Fruit fly (Drosophila melanogaster) whole organism, wandering third instar larva: Measurements from ENCODE around the gene CG5435.

ENCODE experiments used
- Abd-B ChIP-seq: fragments of >200 bp; optimal IDR thresholded peaks from 2 replicates; lab custom pipeline; 2017; ENCODE audit warnings: missing biosample characterization, missing genetic modification characterization
- CG32264 ChIP-seq: fragments of 200-800 bp; sonication (Bioruptor generic); optimal IDR thresholded peaks from 2 replicates; lab custom pipeline; 2016; ENCODE audit warnings: missing biosample characterization, missing genetic modification characterization
- CG9705 ChIP-seq: fragments of 200-800 bp; sonication (Bioruptor generic); optimal IDR thresholded peaks from 2 replicates; lab custom pipeline; 2018; ENCODE audit warnings: missing biosample characterization, mild to moderate bottlenecking, missing genetic modification characterization
- CrebA ChIP-seq: fragments of 200-800 bp; sonication (Bioruptor generic); optimal IDR thresholded peaks from 2 replicates; lab custom pipeline; 2016; ENCODE audit warnings: missing biosample characterization, mild to moderate bottlenecking, missing genetic modification characterization, borderline replicate concordance
- Dfd ChIP-seq: fragments of >200 bp; optimal IDR thresholded peaks from 2 replicates; lab custom pipeline; 2017; ENCODE audit warnings: missing biosample characterization, missing genetic modification characterization
- Dif ChIP-seq: fragments of 200-275, 200-300 bp; sonication (Bioruptor generic); optimal IDR thresholded peaks from 2 replicates; lab custom pipeline; 2018; ENCODE audit warnings: missing biosample characterization, missing genetic modification characterization; ENCODE audit not compliant: partially characterized antibody
- GATAd ChIP-seq: sonication (Bioruptor generic); optimal IDR thresholded peaks from 2 replicates; lab custom pipeline; 2016; ENCODE audit warnings: missing biosample characterization, missing genetic modification characterization
- HLH106 ChIP-seq: fragments of 200-800 bp; optimal IDR thresholded peaks from 3 replicates; lab custom pipeline; 2019; ENCODE audit warnings: missing biosample characterization, mild to moderate bottlenecking, missing genetic modification characterization, moderate library complexity
- Hnf4 ChIP-seq: fragments of 200-800 bp; sonication (Bioruptor generic); optimal IDR thresholded peaks from 2 replicates; lab custom pipeline; 2016; ENCODE audit warnings: missing biosample characterization, mild to moderate bottlenecking, missing genetic modification characterization
- Hr78 ChIP-seq: fragments of >200 bp; optimal IDR thresholded peaks from 2 replicates; lab custom pipeline; 2017; ENCODE audit warnings: missing biosample characterization, missing genetic modification characterization
- Hr83 ChIP-seq: fragments of 200-300 bp; sonication (Bioruptor generic); optimal IDR thresholded peaks from 2 replicates; lab custom pipeline; 2016; ENCODE audit warnings: missing biosample characterization, mild to moderate bottlenecking, missing genetic modification characterization, moderate library complexity; ENCODE audit not compliant: poor library complexity, severe bottlenecking
- Jra ChIP-seq: sonication (Bioruptor generic); optimal IDR thresholded peaks from 2 replicates; lab custom pipeline; 2016; ENCODE audit warnings: missing biosample characterization, missing genetic modification characterization
- Mio ChIP-seq: sonication (Bioruptor generic); optimal IDR thresholded peaks from 2 replicates; lab custom pipeline; 2016; ENCODE audit warnings: missing biosample characterization, missing genetic modification characterization
- Myc ChIP-seq: fragments of >200 bp; optimal IDR thresholded peaks from 2 replicates; lab custom pipeline; 2017
- N ChIP-seq: fragments of >200 bp; optimal IDR thresholded peaks from 2 replicates; lab custom pipeline; 2018; ENCODE audit warnings: missing biosample characterization, missing external identifiers, missing genetic modification characterization
- OdsH ChIP-seq: fragments of 200-800 bp; sonication (Bioruptor generic); optimal IDR thresholded peaks from 2 replicates; lab custom pipeline; 2016; ENCODE audit warnings: missing biosample characterization, mild to moderate bottlenecking, missing genetic modification characterization
- Rel ChIP-seq, 2 experiments: fragments of 200-800 bp; sonication (Bioruptor generic) in 1 of 2; optimal IDR thresholded peaks; 2 replicates in 1 of 2; 3 replicates in 1 of 2; lab custom pipeline; 2016 to 2019; ENCODE audit warnings: mild to moderate bottlenecking in 2 of 2, missing biosample characterization in 2 of 2, missing genetic modification characterization in 2 of 2, moderate library complexity in 1 of 2
- Sp1 ChIP-seq: fragments of 200-800 bp; sonication (Bioruptor generic); optimal IDR thresholded peaks from 3 replicates; lab custom pipeline; 2019; ENCODE audit warnings: missing biosample characterization, mild to moderate bottlenecking, missing genetic modification characterization, moderate library complexity
- Vsx2 ChIP-seq: fragments of 200-300, 225-300 bp; sonication (Bioruptor generic); optimal IDR thresholded peaks from 2 replicates; lab custom pipeline; 2018; ENCODE audit warnings: missing biosample characterization, missing genetic modification characterization; ENCODE audit not compliant: partially characterized antibody
- br ChIP-seq: fragments of 200-800 bp; sonication (Bioruptor generic); optimal IDR thresholded peaks from 2 replicates; lab custom pipeline; 2016; ENCODE audit warnings: missing biosample characterization, missing genetic modification characterization
- brk ChIP-seq: fragments of 200-800 bp; sonication (Bioruptor generic); optimal IDR thresholded peaks from 2 replicates; lab custom pipeline; 2016; ENCODE audit warnings: missing biosample characterization, mild to moderate bottlenecking, missing genetic modification characterization
- dl ChIP-seq, 2 experiments: fragments of 175-275, 200-275 bp in 1 of 2; fragments of 200-275 bp in 1 of 2; sonication (Bioruptor generic); optimal IDR thresholded peaks; lab custom pipeline; 2018; ENCODE audit warnings: mild to moderate bottlenecking in 2 of 2, missing biosample characterization in 2 of 2, missing genetic modification characterization in 2 of 2, moderate library complexity in 2 of 2; ENCODE audit not compliant: partially characterized antibody in 2 of 2, insufficient read depth in 1 of 2
- dmrt93B ChIP-seq: fragments of 200-800 bp; sonication (Bioruptor generic); optimal IDR thresholded peaks from 2 replicates; lab custom pipeline; 2018; ENCODE audit warnings: missing biosample characterization, mild to moderate bottlenecking, missing genetic modification characterization
- ey ChIP-seq: fragments of 200-800 bp; sonication (Bioruptor generic); optimal IDR thresholded peaks from 2 replicates; lab custom pipeline; 2016; ENCODE audit warnings: missing biosample characterization, missing genetic modification characterization
- foxo ChIP-seq, 2 experiments: fragments of 200-800 bp; sonication (Bioruptor generic); optimal IDR thresholded peaks; 2 replicates in 1 of 2; 3 replicates in 1 of 2; lab custom pipeline; 2016 to 2017; ENCODE audit warnings: missing biosample characterization in 2 of 2, missing genetic modification characterization in 2 of 2
- fru ChIP-seq: fragments of 200-800 bp; sonication (Bioruptor generic); optimal IDR thresholded peaks from 3 replicates; lab custom pipeline; 2016; ENCODE audit warnings: missing biosample characterization, mild to moderate bottlenecking, missing genetic modification characterization
- h ChIP-seq: fragments of 200-800 bp; sonication (Bioruptor generic); optimal IDR thresholded peaks from 3 replicates; lab custom pipeline; 2016; ENCODE audit warnings: missing biosample characterization, mild to moderate bottlenecking, missing genetic modification characterization
- jim ChIP-seq: fragments of 175-275, 200-325 bp; sonication (Bioruptor generic); optimal IDR thresholded peaks from 2 replicates; lab custom pipeline; 2016; ENCODE audit warnings: missing biosample characterization, mild to moderate bottlenecking, missing genetic modification characterization
- lola ChIP-seq: fragments of >200 bp; optimal IDR thresholded peaks from 2 replicates; lab custom pipeline; 2017; ENCODE audit warnings: missing biosample characterization, missing genetic modification characterization
- pan ChIP-seq: fragments of >200 bp; optimal IDR thresholded peaks from 2 replicates; lab custom pipeline; 2017
- psq ChIP-seq: fragments of 200-800 bp; sonication (Bioruptor generic); optimal IDR thresholded peaks from 3 replicates; lab custom pipeline; 2017; ENCODE audit warnings: missing biosample characterization, mild to moderate bottlenecking, missing genetic modification characterization, moderate library complexity
- rgr ChIP-seq: fragments of 200-800 bp; sonication (Bioruptor generic); optimal IDR thresholded peaks from 3 replicates; lab custom pipeline; 2016; ENCODE audit warnings: missing biosample characterization, mild to moderate bottlenecking, missing genetic modification characterization
- sage ChIP-seq: fragments of 200-800 bp; sonication (Bioruptor generic); optimal IDR thresholded peaks from 2 replicates; lab custom pipeline; 2016; ENCODE audit warnings: missing biosample characterization, mild to moderate bottlenecking, missing genetic modification characterization
- sv ChIP-seq: fragments of 200-800 bp; sonication (Bioruptor generic); optimal IDR thresholded peaks from 3 replicates; lab custom pipeline; 2016; ENCODE audit warnings: missing biosample characterization, missing genetic modification characterization
- tai ChIP-seq: sonication (Bioruptor generic); optimal IDR thresholded peaks from 2 replicates; lab custom pipeline; 2016; ENCODE audit warnings: missing biosample characterization, missing genetic modification characterization
- usp ChIP-seq: fragments of >200 bp; optimal IDR thresholded peaks from 2 replicates; lab custom pipeline; 2017; ENCODE audit warnings: missing biosample characterization, missing genetic modification characterization
- woc ChIP-seq: sonication (Bioruptor generic); optimal IDR thresholded peaks from 2 replicates; lab custom pipeline; 2016; ENCODE audit warnings: missing biosample characterization, mild to moderate bottlenecking, missing genetic modification characterization

The CG5435 gene

DNA sequence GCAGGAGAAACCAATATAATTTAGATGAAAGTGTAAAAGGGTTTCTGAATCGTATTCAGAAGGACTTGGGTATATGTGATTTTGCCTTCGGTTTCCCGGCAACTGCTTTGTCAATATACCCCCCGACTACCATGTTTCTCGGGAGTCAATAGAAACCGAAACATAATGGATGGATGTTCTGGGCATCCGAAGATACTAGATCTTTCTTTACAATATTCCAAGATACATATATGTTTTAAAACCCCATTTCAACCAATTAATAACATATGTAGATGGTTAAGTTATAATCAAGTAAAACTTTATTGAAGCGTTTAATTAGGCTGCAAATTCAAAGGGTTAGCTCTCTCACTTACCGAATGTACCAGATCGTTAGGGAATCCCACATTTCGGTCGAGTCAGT is at the start of gene CG5435:
Gene CG5435 (minus strand): TSS at position 101 of the 400 bp plus-strand sequence.
- TF ChIP-seq h (no peak), foxo (GFP tag; optimal IDR thresholded peaks at IDR 0.05; lab: Kevin White, UChicago) (no peak), Vsx2 (GFP tag; lab: Kevin White, UChicago) (no peak), Mio (GFP tag; lab: Kevin White, UChicago) (no peak), usp (GFP tag; lab: Kevin White, UChicago) (no peak), fru (GFP tag; lab: Kevin White, UChicago) (no peak), Hr78 (no peak), Myc (no peak), GATAd (no peak), woc (no peak), brk (GFP tag; lab: Kevin White, UChicago) (no peak), Rel (GFP tag; optimal IDR thresholded peaks at IDR 0.05; lab: Kevin White, UChicago) (no peak), Rel (tag; optimal IDR thresholded peaks at IDR 0.05; lab: Kevin White, UChicago) (no peak)

DNA sequence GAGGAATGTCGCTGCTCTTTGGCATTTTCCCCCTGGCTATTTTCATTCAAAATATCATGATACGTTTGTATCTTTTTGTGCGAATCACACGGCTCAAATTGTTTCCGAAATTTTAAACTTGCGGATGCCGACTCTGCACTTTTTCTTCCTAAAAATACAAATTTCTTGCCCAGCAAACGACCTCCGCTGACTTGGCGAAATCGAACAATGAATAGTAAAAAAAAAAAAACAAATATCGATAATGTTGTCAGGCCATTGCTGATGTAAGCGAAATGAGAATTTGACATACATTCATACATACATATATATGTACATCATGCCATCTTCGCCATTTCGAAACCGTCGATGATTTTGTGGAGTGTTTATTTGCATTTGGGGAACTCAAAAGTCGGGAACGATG is 49.3 kb upstream of the CG5435 start:
- TF ChIP-seq ey (no peak), Sp1 (GFP tag; lab: Kevin White, UChicago) (no peak), Abd-B (no peak), tai (no peak), sage (GFP tag; lab: Kevin White, UChicago) (no peak), rgr (GFP tag; lab: Kevin White, UChicago) (no peak), Vsx2 (GFP tag; lab: Kevin White, UChicago) (no peak), OdsH (GFP tag; lab: Kevin White, UChicago) (no peak), Myc (no peak), Jra (GFP tag; lab: Kevin White, UChicago) (no peak), GATAd (no peak), woc (no peak), usp (GFP tag; lab: Kevin White, UChicago) (no peak), lola (GFP tag; lab: Kevin White, UChicago) (no peak), fru (GFP tag; lab: Kevin White, UChicago) (no peak), Hr83 (GFP tag; lab: Kevin White, UChicago) (no peak), Dif (GFP tag; lab: Kevin White, UChicago) (no peak), br (GFP tag; lab: Kevin White, UChicago) (no peak), dl (GFP tag; optimal IDR thresholded peaks at IDR 0.05; lab: Kevin White, UChicago; ENCODE audit: insufficient read depth in 1 of 2, partially characterized antibody in 2 of 2) (no peak), pan (no peak)

DNA sequence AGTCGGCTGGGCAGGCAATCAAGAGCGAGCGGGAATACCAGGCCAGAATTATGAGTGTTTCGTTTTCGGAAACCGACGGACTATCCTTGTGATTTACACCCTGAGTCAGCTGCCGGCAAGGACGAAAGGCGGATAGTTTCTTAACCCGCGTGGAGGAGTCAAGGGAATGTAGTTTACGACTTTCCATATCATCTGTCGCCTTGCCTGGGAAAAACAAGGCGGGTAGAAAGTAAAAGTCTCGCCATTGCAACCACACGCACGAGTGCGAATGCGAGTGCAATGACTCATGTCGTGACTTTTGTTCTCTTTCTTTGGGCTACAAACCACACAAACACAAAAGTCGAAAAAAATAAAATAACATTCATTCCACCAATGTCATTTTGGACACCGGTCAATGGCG is 47.8 kb upstream of the CG5435 start:
- TF ChIP-seq Hnf4 (GFP tag; lab: Kevin White, UChicago), result no peak

DNA sequence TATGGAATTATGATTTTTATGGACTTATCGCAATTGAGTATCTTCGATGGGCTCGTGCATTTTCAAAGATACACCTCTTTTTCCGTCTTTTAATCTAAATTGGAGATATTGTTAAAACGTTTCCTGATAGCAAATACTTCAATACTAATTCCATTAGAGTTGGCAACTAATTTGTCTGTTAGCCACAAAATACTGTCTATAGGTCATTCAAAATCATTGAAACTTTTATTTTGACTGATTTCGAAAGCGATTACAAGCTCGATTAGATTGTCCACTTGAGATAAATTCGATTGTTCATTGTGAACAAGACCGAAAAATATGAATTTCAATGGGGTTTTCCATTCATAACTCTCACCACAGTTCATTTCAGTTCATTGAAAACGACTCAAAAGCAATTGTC is 45.4 kb upstream of the CG5435 start:
- TF ChIP-seq Rel (GFP tag; optimal IDR thresholded peaks at IDR 0.05; lab: Kevin White, UChicago), result no peak
- TF ChIP-seq Rel (tag; optimal IDR thresholded peaks at IDR 0.05; lab: Kevin White, UChicago), result peak; percentile 34
- no peak for TF ChIP-seq Jra (GFP tag; lab: Kevin White, UChicago)
- TF ChIP-seq pan, result no peak
- TF ChIP-seq sv, result no peak
- TF ChIP-seq GATAd, result no peak
- no peak for TF ChIP-seq rgr (GFP tag; lab: Kevin White, UChicago)
- peak; percentile 52 for TF ChIP-seq tai
- no peak for TF ChIP-seq ey
- no peak for TF ChIP-seq Hr83 (GFP tag; lab: Kevin White, UChicago)
- TF ChIP-seq, all 38 proteins: peak for 2

DNA sequence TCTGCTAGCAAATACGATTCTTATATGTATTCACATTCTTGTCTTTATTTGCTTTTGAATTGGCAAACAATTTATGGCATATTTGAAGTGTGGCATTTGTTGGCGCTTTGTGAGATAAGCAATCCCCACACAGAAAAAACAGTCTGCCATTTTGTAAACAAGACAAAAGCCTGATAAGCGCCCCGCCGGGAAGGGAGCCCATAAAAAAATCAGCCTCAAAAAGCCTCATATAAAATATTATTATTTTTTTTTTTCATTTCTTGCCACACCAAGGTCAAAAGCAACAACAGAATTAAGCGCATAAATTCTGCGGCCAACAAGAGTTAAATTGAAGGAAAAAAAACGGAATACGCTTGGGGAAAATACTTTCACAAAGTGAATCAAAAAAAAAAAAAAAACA is 44.6 kb upstream of the CG5435 start:
- TF ChIP-seq HLH106 (no peak), Dif (GFP tag; lab: Kevin White, UChicago) (no peak), sv (no peak), Myc (no peak), Hnf4 (GFP tag; lab: Kevin White, UChicago) (peak; percentile 69), N (GFP tag; lab: Kevin White, UChicago) (no peak), rgr (GFP tag; lab: Kevin White, UChicago) (peak; percentile 67), dmrt93B (GFP tag; lab: Kevin White, UChicago) (no peak), brk (GFP tag; lab: Kevin White, UChicago) (peak; percentile 32), pan (no peak), jim (GFP tag; lab: Kevin White, UChicago) (no peak), Mio (GFP tag; lab: Kevin White, UChicago) (no peak), tai (peak; percentile 35), Dfd (no peak), foxo (GFP tag; optimal IDR thresholded peaks at IDR 0.05; lab: Kevin White, UChicago) (peak; percentile 39 to 41), usp (GFP tag; lab: Kevin White, UChicago) (no peak), Hr78 (no peak), Hr83 (GFP tag; lab: Kevin White, UChicago) (peak; percentile 59), lola (GFP tag; lab: Kevin White, UChicago) (no peak), h (peak; percentile 75), dl (GFP tag; optimal IDR thresholded peaks at IDR 0.05; lab: Kevin White, UChicago; ENCODE audit: insufficient read depth in 1 of 2, partially characterized antibody in 2 of 2) (no peak), sage (GFP tag; lab: Kevin White, UChicago) (peak; percentile 64), Jra (GFP tag; lab: Kevin White, UChicago) (no peak), fru (GFP tag; lab: Kevin White, UChicago) (peak; percentile 35), psq (GFP tag; lab: Kevin White, UChicago) (peak; percentile 43), CG9705 (GFP tag; lab: Kevin White, UChicago) (peak; percentile 20), br (GFP tag; lab: Kevin White, UChicago) (peak; percentile 49), CG32264 (GFP tag; lab: Kevin White, UChicago) (no peak), CrebA (peak; percentile 82), OdsH (GFP tag; lab: Kevin White, UChicago) (peak; percentile 65)
